Worm (Caenorhabditis elegans): ENCODE measurements around the gene pqn-13.

- TF ChIP-seq hlh-12 (tag; optimal IDR thresholded peaks at IDR 0.05) = no peak
- TF ChIP-seq atf-7 (tag; optimal IDR thresholded peaks at IDR 0.05) = no peak
- no peak for TF ChIP-seq Y53G8AR.9 (GFP tag; conservative IDR thresholded peaks at IDR 0.05)
- no peak for TF ChIP-seq ceh-79 (tag; optimal IDR thresholded peaks at IDR 0.05)
- TF ChIP-seq nfyb-1 (GFP tag; IDR thresholded peaks at IDR 0.05) = no peak
- TF ChIP-seq snpc-1.3 (tag; optimal IDR thresholded peaks at IDR 0.05; ENCODE audit: insufficient read depth) = no peak
- no peak for TF ChIP-seq let-526 (GFP tag; IDR thresholded peaks at IDR 0.05)
- no peak for TF ChIP-seq ama-1 (optimal IDR thresholded peaks at IDR 0.05)
- TF ChIP-seq ama-1 (GFP tag; optimal IDR thresholded peaks at IDR 0.05) = no peak
- no peak for TF ChIP-seq snpc-4 (GFP tag; optimal IDR thresholded peaks at IDR 0.05)
- TF ChIP-seq snpc-4 (tag; optimal IDR thresholded peaks at IDR 0.05) = no peak
Measured at ce11 chrV:5668968-5669367, 6.9 kb downstream of the pqn-13 start.

All from whole organism, young adult.